Fruit fly (Drosophila melanogaster): ENCODE results near the gene CG32264.

The CG32264 gene

DNA sequence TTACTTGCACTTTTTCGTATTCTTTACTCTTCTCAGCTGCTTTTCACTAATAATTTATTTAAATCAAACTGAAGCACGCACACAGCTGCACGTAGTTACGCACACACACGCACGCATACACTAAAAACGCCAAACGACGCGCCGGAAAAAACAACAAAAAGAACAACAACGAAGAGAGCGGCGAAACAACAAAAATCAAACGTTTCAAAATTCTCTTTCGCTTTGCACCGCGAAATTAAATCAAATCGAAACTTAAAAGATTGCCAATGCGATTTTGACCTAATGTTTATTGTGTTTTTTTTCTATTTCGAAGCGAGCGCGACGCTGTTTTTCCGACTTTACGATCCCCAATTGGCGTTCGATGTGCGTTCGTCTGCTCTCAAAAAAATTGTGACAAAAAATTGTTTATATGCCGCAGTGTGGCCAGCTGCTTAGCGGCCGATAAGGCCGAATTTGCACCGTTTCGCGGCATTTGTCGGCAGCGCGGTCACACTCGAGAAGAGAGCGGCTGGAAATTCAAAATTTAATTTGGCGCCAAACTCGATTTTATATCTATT, 18.6 kb downstream of the CG32264 start (continued):
- TF ChIP-seq da (GFP tag; optimal IDR thresholded peaks at IDR 0.05), result no peak
- no peak for TF ChIP-seq CG2678 (tag; optimal IDR thresholded peaks at IDR 0.05)
- TF ChIP-seq CG11398 (GFP tag; optimal IDR thresholded peaks at IDR 0.05), result no peak
- peak; percentile 66 for TF ChIP-seq Hmr (GFP tag; optimal IDR thresholded peaks at IDR 0.05)
- TF ChIP-seq CG30020 (tag; optimal IDR thresholded peaks at IDR 0.05), result peak; percentile 6
- peak; percentile 6 for TF ChIP-seq fd3F (GFP tag; optimal IDR thresholded peaks at IDR 0.05)
- no peak for TF ChIP-seq sisA (GFP tag; IDR thresholded peaks at IDR 0.05)
- TF ChIP-seq CG32772 (GFP tag; IDR thresholded peaks at IDR 0.05), result 0 out of 2 replicates have a peak, but pooled peaks have one; percentile 22
- peak; percentile 3 for TF ChIP-seq CG7839 (tag; optimal IDR thresholded peaks at IDR 0.05)
- no peak; the same call in 2 of the 3 replicates for TF ChIP-seq B-H1 (GFP tag; IDR thresholded peaks at IDR 0.05)
- TF ChIP-seq unpg (GFP tag; optimal IDR thresholded peaks at IDR 0.05), result peak; percentile 31
- peak; percentile 93 for TF ChIP-seq CG18011 (GFP tag; optimal IDR thresholded peaks at IDR 0.05)
- peak; percentile 21 for TF ChIP-seq CG13624 (GFP tag; optimal IDR thresholded peaks at IDR 0.05)
- peak; percentile 48 for TF ChIP-seq abd-A (tag; optimal IDR thresholded peaks at IDR 0.05)
- peak; percentile 65 for TF ChIP-seq CG17568 (GFP tag; optimal IDR thresholded peaks at IDR 0.05)
- peak; percentile 9 for TF ChIP-seq CG2120 (GFP tag; optimal IDR thresholded peaks at IDR 0.05)
- no peak for TF ChIP-seq CkIIα-i1 (GFP tag; IDR thresholded peaks at IDR 0.05)
- TF ChIP-seq Trl (optimal IDR thresholded peaks at IDR 0.05), result peak in 1 of 2 experiments; percentile 28
- TF ChIP-seq Trl (GFP tag; optimal IDR thresholded peaks at IDR 0.05), result no peak
- TF ChIP-seq CG1603 (tag; optimal IDR thresholded peaks at IDR 0.05), result peak; percentile 77
- no peak for TF ChIP-seq pfk (GFP tag; optimal IDR thresholded peaks at IDR 0.05)
- TF ChIP-seq CG17612 (GFP tag; IDR thresholded peaks at IDR 0.05), result no peak
- TF ChIP-seq Med (GFP tag), result peak; percentile 92
- peak; percentile 41; the same call in 1 of the 2 replicates for TF ChIP-seq Rfx (GFP tag; IDR thresholded peaks at IDR 0.05)
- TF ChIP-seq ro (GFP tag; IDR thresholded peaks at IDR 0.05), result no peak
- TF ChIP-seq Abd-B (GFP tag; optimal IDR thresholded peaks at IDR 0.05), result peak; percentile 29
- peak; percentile 11 for TF ChIP-seq Side (GFP tag; optimal IDR thresholded peaks at IDR 0.05)
- peak; percentile 92 for TF ChIP-seq CG8924 (tag; optimal IDR thresholded peaks at IDR 0.05)
- TF ChIP-seq wor (GFP tag; IDR thresholded peaks at IDR 0.05), result no peak
- peak; percentile 11 for TF ChIP-seq scrt (GFP tag; optimal IDR thresholded peaks at IDR 0.05)
- peak; percentile 50 for TF ChIP-seq CG15601 (tag; optimal IDR thresholded peaks at IDR 0.05)
- TF ChIP-seq gro (GFP tag; optimal IDR thresholded peaks at IDR 0.05), result peak; percentile 11
- TF ChIP-seq hb (GFP tag; IDR thresholded peaks at IDR 0.05; ENCODE audit: partially characterized antibody), result no peak
- TF ChIP-seq knrl (GFP tag; IDR thresholded peaks at IDR 0.05; ENCODE audit: partially characterized antibody), result 0 out of 3 replicates have a peak, but pooled peaks have one; percentile 49
- TF ChIP-seq Hr78 (GFP tag; optimal IDR thresholded peaks at IDR 0.05), result no peak
- TF ChIP-seq sima (GFP tag; optimal IDR thresholded peaks at IDR 0.05), result no peak
- peak; percentile 38 for TF ChIP-seq fd102C (GFP tag; optimal IDR thresholded peaks at IDR 0.05)
- TF ChIP-seq sug (tag; optimal IDR thresholded peaks at IDR 0.05), result peak; percentile 27
- peak; percentile 40 for TF ChIP-seq CG12769 (tag; optimal IDR thresholded peaks at IDR 0.05)
- peak; percentile 27 for TF ChIP-seq NfI (GFP tag; optimal IDR thresholded peaks at IDR 0.05)
- TF ChIP-seq amos (GFP tag; IDR thresholded peaks at IDR 0.05; ENCODE audit: partially characterized antibody), result peak; percentile 55; the same call in 1 of the 2 replicates
- 0 out of 2 replicates have a peak, but pooled peaks have one; percentile 14 for TF ChIP-seq wdn (GFP tag; IDR thresholded peaks at IDR 0.05)
- no peak for TF ChIP-seq p53 (GFP tag; optimal IDR thresholded peaks at IDR 0.05)
- TF ChIP-seq C15 (GFP tag; IDR thresholded peaks at IDR 0.05), result no peak
- peak; percentile 52 for TF ChIP-seq CG12391 (tag; optimal IDR thresholded peaks at IDR 0.05)
- no peak for TF ChIP-seq CG4854 (GFP tag; optimal IDR thresholded peaks at IDR 0.05)
- no peak for TF ChIP-seq sim (GFP tag; IDR thresholded peaks at IDR 0.05)
- peak; percentile 63 for TF ChIP-seq disco-r (GFP tag; optimal IDR thresholded peaks at IDR 0.05)
- TF ChIP-seq CG10431 (GFP tag; optimal IDR thresholded peaks at IDR 0.05), result peak; percentile 61
